Worm (Caenorhabditis elegans) whole organism, L3 larva: ENCODE measurements around the gene T10F2.5.

Experiments
- R02D3.7 ChIP-seq: fragments of 150-350 bp; optimal IDR thresholded peaks from 2 replicates; lab custom pipeline; 2014; ENCODE audit warnings: missing biosample characterization, missing genetic modification characterization
- ama-1 ChIP-seq: fragments of 150-350 bp; optimal IDR thresholded peaks from 2 replicates; lab custom pipeline; 2018
- ceh-82 ChIP-seq: fragments of 150-350 bp; optimal IDR thresholded peaks from 2 replicates; lab custom pipeline; 2014; ENCODE audit warnings: missing biosample characterization, missing genetic modification characterization
- daf-12 ChIP-seq: fragments of 150-350 bp; optimal IDR thresholded peaks from 2 replicates; lab custom pipeline; 2014; ENCODE audit warnings: missing biosample characterization, missing genetic modification reagents, missing genetic modification characterization
- egl-27 ChIP-seq: sonication (generic microtip); optimal IDR thresholded peaks from 4 replicates; lab custom pipeline; 2017; ENCODE audit warnings: missing biosample characterization, missing genetic modification reagents, missing genetic modification characterization
- elt-3 ChIP-seq, 3 experiments: fragments of 150-350 bp in 1 of 3; sonication (generic microtip) in 2 of 3; optimal IDR thresholded peaks; 2 replicates in 2 of 3; 4 replicates in 1 of 3; lab custom pipeline; 2014 to 2017; ENCODE audit warnings: missing biosample characterization in 3 of 3, missing genetic modification characterization in 3 of 3
- nfya-1 ChIP-seq: sonication (generic microtip); optimal IDR thresholded peaks from 2 replicates; lab custom pipeline; 2017; ENCODE audit warnings: missing genetic modification characterization, mild to moderate bottlenecking, missing compliant biosample characterization, antibody characterized with exemption, moderate library complexity; ENCODE audit not compliant: insufficient read depth
- nhr-25 ChIP-seq: sonication (generic microtip); optimal IDR thresholded peaks from 2 replicates; lab custom pipeline; 2017; ENCODE audit warnings: missing biosample characterization, missing genetic modification characterization
- pha-4 ChIP-seq: fragments of 150-350 bp; optimal IDR thresholded peaks from 2 replicates; lab custom pipeline; 2014; ENCODE audit warnings: missing biosample characterization, missing genetic modification reagents, missing genetic modification characterization
- unc-39 ChIP-seq: sonication (generic microtip); optimal IDR thresholded peaks from 4 replicates; lab custom pipeline; 2017; ENCODE audit warnings: missing biosample characterization, missing genetic modification characterization
- ztf-11 ChIP-seq: fragments of 150-350 bp; optimal IDR thresholded peaks from 2 replicates; lab custom pipeline; 2014; ENCODE audit warnings: missing biosample characterization, missing genetic modification characterization

ce11 chrIII:5138940-5139533 is 20.4 kb downstream of the T10F2.5 start:
- TF ChIP-seq elt-3 (tag; optimal IDR thresholded peaks at IDR 0.05; lab: Kevin White, UChicago) (no peak), ztf-11 (no peak), ama-1 (lab: Kevin White, UChicago) (no peak), nhr-25 (tag; lab: Kevin White, UChicago) (no peak), nfya-1 (tag; lab: Kevin White, UChicago) (no peak), R02D3.7 (no peak), pha-4 (tag; lab: Kevin White, UChicago) (no peak), egl-27 (no peak), unc-39 (tag; lab: Kevin White, UChicago) (no peak), ceh-82 (tag; lab: Kevin White, UChicago) (no peak), daf-12 (tag; lab: Kevin White, UChicago) (no peak)
